Fruit fly (Drosophila melanogaster) whole organism, embryonic: ENCODE data around the gene CG34244.

Source experiments
- Atf6 ChIP-seq: fragments of 200-800 bp; sonication (Bioruptor generic); IDR thresholded peaks from 2 replicates; pipeline ENCODE4 v1.3.6; 2022; ENCODE audit warnings: missing biosample characterization, missing genetic modification characterization
- BtbVII ChIP-seq: fragments of 200-800 bp; sonication (Bioruptor generic); optimal IDR thresholded peaks from 3 replicates; lab custom pipeline; 2017; ENCODE audit warnings: missing biosample characterization, mild to moderate bottlenecking, missing genetic modification characterization
- CG10321 ChIP-seq: fragments of 200-800 bp; sonication (Bioruptor generic); IDR thresholded peaks from 2 replicates; pipeline ENCODE4 v1.3.6; 2022; ENCODE audit warnings: missing biosample characterization, missing genetic modification characterization
- CG11696 ChIP-seq: fragments of 200-800 bp; sonication (Bioruptor generic); IDR thresholded peaks from 2 replicates; pipeline ENCODE4 v1.3.6; 2022; ENCODE audit warnings: missing biosample characterization, missing genetic modification characterization
- CG12219 ChIP-seq: fragments of 200-800 bp; sonication (Bioruptor generic); optimal IDR thresholded peaks from 3 replicates; lab custom pipeline; 2018; ENCODE audit warnings: missing biosample characterization, mild to moderate bottlenecking, missing genetic modification characterization
- CG13894 ChIP-seq: fragments of 200-800 bp; sonication (Bioruptor generic); optimal IDR thresholded peaks from 3 replicates; lab custom pipeline; 2018; ENCODE audit warnings: missing biosample characterization, mild to moderate bottlenecking, missing genetic modification characterization, moderate library complexity
- CG17186 ChIP-seq: fragments of 200-800 bp; sonication (Bioruptor generic); optimal IDR thresholded peaks from 3 replicates; lab custom pipeline; 2017; ENCODE audit warnings: missing biosample characterization, missing genetic modification reagents, missing genetic modification characterization
- CG17328 ChIP-seq: fragments of 200-800 bp; sonication (Bioruptor generic); IDR thresholded peaks from 2 replicates; pipeline ENCODE4 v1.3.6; 2022; ENCODE audit warnings: missing biosample characterization, missing genetic modification characterization
- CG17385 ChIP-seq: fragments of 200-800 bp; sonication (Bioruptor generic); optimal IDR thresholded peaks from 3 replicates; lab custom pipeline; 2018; ENCODE audit warnings: missing biosample characterization, mild to moderate bottlenecking, missing genetic modification characterization
- CG2199 ChIP-seq: fragments of 200-800 bp; sonication (Bioruptor generic); IDR thresholded peaks from 3 replicates; pipeline ENCODE4 v1.3.6; 2022; ENCODE audit warnings: missing biosample characterization, missing genetic modification characterization
- CG3065 ChIP-seq: fragments of 200-800 bp; sonication (Bioruptor generic); optimal IDR thresholded peaks from 2 replicates; lab custom pipeline; 2016; ENCODE audit warnings: missing biosample characterization, missing genetic modification characterization
- CG33557 ChIP-seq: fragments of 200-800 bp; sonication (Bioruptor generic); optimal IDR thresholded peaks from 2 replicates; lab custom pipeline; 2019; ENCODE audit warnings: missing biosample characterization, mild to moderate bottlenecking, missing genetic modification characterization, moderate library complexity
- CG3407 ChIP-seq: fragments of 200-800 bp; sonication (Bioruptor generic); optimal IDR thresholded peaks from 2 replicates; lab custom pipeline; 2018; ENCODE audit warnings: missing biosample characterization, mild to moderate bottlenecking, missing genetic modification characterization
- CG6175 ChIP-seq: fragments of 200-800 bp; sonication (Bioruptor generic); IDR thresholded peaks from 3 replicates; pipeline ENCODE4 v1.3.6; 2022; ENCODE audit warnings: missing biosample characterization, missing genetic modification characterization
- CG8290 ChIP-seq, 3 experiments: fragments of 200-800 bp; sonication (Bioruptor generic); optimal IDR thresholded peaks; 2 replicates each; lab custom pipeline; 2016 to 2019; ENCODE audit warnings: missing biosample characterization in 3 of 3, missing genetic modification characterization in 3 of 3, mild to moderate bottlenecking in 2 of 3, moderate library complexity in 1 of 3
- CkIIα-i1 ChIP-seq: fragments of 200-800 bp; sonication (Bioruptor generic); IDR thresholded peaks from 2 replicates; pipeline ENCODE4 v1.3.6; 2022; ENCODE audit warnings: missing biosample characterization, missing genetic modification characterization
- Deaf1 ChIP-seq: fragments of 200-800 bp; optimal IDR thresholded peaks from 3 replicates; lab custom pipeline; 2019; ENCODE audit warnings: missing biosample characterization, mild to moderate bottlenecking, missing genetic modification characterization, moderate library complexity
- Eip74EF ChIP-seq, 2 experiments: fragments of 200-800 bp in 1 of 2; fragments of >200 bp in 1 of 2; sonication (Bioruptor generic) in 1 of 2; optimal IDR thresholded peaks; 2 replicates each; lab custom pipeline; 2017 to 2019; ENCODE audit warnings: missing biosample characterization in 2 of 2, missing genetic modification characterization in 2 of 2, mild to moderate bottlenecking in 1 of 2, moderate library complexity in 1 of 2
- HLHmδ ChIP-seq: fragments of 200-800 bp; sonication (Bioruptor generic); optimal IDR thresholded peaks from 2 replicates; lab custom pipeline; 2018; ENCODE audit warnings: missing biosample characterization, mild to moderate bottlenecking, missing genetic modification characterization, moderate library complexity
- Hr78 ChIP-seq, 2 experiments: fragments of 200-800 bp in 1 of 2; fragments of >200 bp in 1 of 2; sonication (Bioruptor generic) in 1 of 2; optimal IDR thresholded peaks; 2 replicates each; lab custom pipeline; 2017 to 2019; ENCODE audit warnings: missing biosample characterization in 2 of 2, missing genetic modification characterization in 2 of 2, mild to moderate bottlenecking in 1 of 2, moderate library complexity in 1 of 2
- Kr ChIP-seq: fragments of 200-800 bp; sonication (Bioruptor generic); optimal IDR thresholded peaks from 2 replicates; lab custom pipeline; 2017; ENCODE audit warnings: missing biosample characterization, mild to moderate bottlenecking, missing genetic modification characterization
- Opbp ChIP-seq: fragments of 200-800 bp; sonication (Bioruptor generic); IDR thresholded peaks from 3 replicates; pipeline ENCODE4 v1.3.6; 2022; ENCODE audit warnings: missing biosample characterization, missing genetic modification characterization; ENCODE audit not compliant: partially characterized antibody
- Rfx ChIP-seq: fragments of 200-800 bp; sonication (Bioruptor generic); IDR thresholded peaks from 2 replicates; pipeline ENCODE4 v1.3.6; 2022; ENCODE audit warnings: missing biosample characterization, missing genetic modification characterization
- Tbp ChIP-seq: fragments of >200 bp; optimal IDR thresholded peaks from 2 replicates; lab custom pipeline; 2018; ENCODE audit warnings: missing biosample characterization, missing genetic modification characterization
- Trl ChIP-seq, 3 experiments: fragments of >200 bp in 2 of 3; fragments of 200-800 bp in 1 of 3; sonication (Bioruptor generic) in 1 of 3; optimal IDR thresholded peaks; 2 replicates in 1 of 3; 3 replicates in 2 of 3; lab custom pipeline; 2016 to 2017; ENCODE audit warnings: missing biosample characterization in 1 of 3, missing genetic modification characterization in 1 of 3
- abd-A ChIP-seq: fragments of 200-800 bp; sonication (Bioruptor generic); optimal IDR thresholded peaks from 3 replicates; lab custom pipeline; 2019; ENCODE audit warnings: missing biosample characterization, mild to moderate bottlenecking, missing genetic modification characterization, moderate library complexity
- bbx ChIP-seq: fragments of 200-800 bp; sonication (Bioruptor generic); IDR thresholded peaks from 2 replicates; pipeline ENCODE4 v1.3.6; 2022; ENCODE audit warnings: missing biosample characterization, missing genetic modification characterization; ENCODE audit not compliant: partially characterized antibody
- chm ChIP-seq: fragments of 200-800 bp; sonication (Bioruptor generic); IDR thresholded peaks from 2 replicates; pipeline ENCODE4 v1.3.6; 2022; ENCODE audit warnings: missing biosample characterization, missing genetic modification characterization
- esg ChIP-seq: fragments of 200-800 bp; sonication (Bioruptor generic); conservative IDR thresholded peaks from 2 replicates; pipeline ENCODE4 v1.3.6; 2022; ENCODE audit warnings: missing biosample characterization, missing genetic modification characterization
- gce ChIP-seq: fragments of 200-800 bp; sonication (Bioruptor generic); IDR thresholded peaks from 3 replicates; pipeline ENCODE4 v1.3.6; 2022; ENCODE audit warnings: missing biosample characterization, missing genetic modification characterization
- hkb ChIP-seq, 2 experiments: fragments of 200-800 bp in 1 of 2; fragments of >200 bp in 1 of 2; sonication (Bioruptor generic) in 1 of 2; IDR thresholded peaks in 1 of 2; optimal IDR thresholded peaks in 1 of 2; 2 replicates each; pipeline versions ENCODE4 v1.3.6 to Lab custom; 2017 to 2022; ENCODE audit warnings: missing biosample characterization in 1 of 2, missing genetic modification characterization in 1 of 2
- inv ChIP-seq: fragments of 200-800 bp; sonication (Bioruptor generic); IDR thresholded peaks from 2 replicates; pipeline ENCODE4 v1.3.6; 2022; ENCODE audit warnings: missing biosample characterization, missing genetic modification characterization; ENCODE audit not compliant: partially characterized antibody
- kah ChIP-seq: fragments of 200-800 bp; sonication (Bioruptor generic); optimal IDR thresholded peaks from 2 replicates; lab custom pipeline; 2018; ENCODE audit warnings: missing biosample characterization, mild to moderate bottlenecking, missing genetic modification characterization
- kay ChIP-seq: fragments of 200-800 bp; sonication (Bioruptor generic); optimal IDR thresholded peaks from 2 replicates; lab custom pipeline; 2016; ENCODE audit warnings: missing biosample characterization, missing genetic modification characterization
- kni ChIP-seq: fragments of 200-800 bp; sonication (Bioruptor generic); optimal IDR thresholded peaks from 3 replicates; lab custom pipeline; 2017; ENCODE audit warnings: mild to moderate bottlenecking, missing biosample characterization, missing genetic modification reagents, missing genetic modification characterization
- lbe ChIP-seq: fragments of 200-800 bp; sonication (Bioruptor generic); optimal IDR thresholded peaks from 2 replicates; lab custom pipeline; 2016; ENCODE audit warnings: missing biosample characterization, mild to moderate bottlenecking, missing genetic modification characterization
- mld ChIP-seq: fragments of 200-800 bp; sonication (Bioruptor generic); IDR thresholded peaks from 3 replicates; pipeline ENCODE4 v1.3.6; 2022; ENCODE audit warnings: missing biosample characterization, missing genetic modification characterization; ENCODE audit not compliant: partially characterized antibody
- nom ChIP-seq: fragments of 200-800 bp; sonication (Bioruptor generic); optimal IDR thresholded peaks from 2 replicates; lab custom pipeline; 2017; ENCODE audit warnings: missing biosample characterization, missing genetic modification characterization, mild to moderate bottlenecking, moderate library complexity, missing genetic modification reagents
- onecut ChIP-seq: fragments of 200-800 bp; sonication (Bioruptor generic); IDR thresholded peaks from 2 replicates; pipeline ENCODE4 v1.3.6; 2022; ENCODE audit warnings: missing biosample characterization, missing genetic modification characterization
- pan ChIP-seq, 4 experiments: fragments of >200 bp in 3 of 4; fragments of 200-800 bp in 1 of 4; sonication (Bioruptor generic) in 1 of 4; optimal IDR thresholded peaks in 3 of 4; IDR thresholded peaks in 1 of 4; 2 replicates each; pipeline versions ENCODE4 v1.3.6 to Lab custom; 2017 to 2022; ENCODE audit warnings: missing biosample characterization in 2 of 4, missing genetic modification characterization in 2 of 4, mixed read lengths in 1 of 4
- pzg ChIP-seq: fragments of 200-800 bp; sonication (Bioruptor generic); optimal IDR thresholded peaks from 3 replicates; lab custom pipeline; 2018; ENCODE audit warnings: missing biosample characterization, mild to moderate bottlenecking, missing genetic modification characterization, moderate library complexity
- row ChIP-seq: fragments of 200-800 bp; sonication (Bioruptor generic); IDR thresholded peaks from 3 replicates; pipeline ENCODE4 v1.3.6; 2022; ENCODE audit warnings: missing biosample characterization, missing genetic modification characterization
- so ChIP-seq: fragments of 200-800 bp; sonication (Bioruptor generic); IDR thresholded peaks from 3 replicates; pipeline ENCODE4 v1.3.6; 2022; ENCODE audit warnings: missing biosample characterization, missing genetic modification characterization
- trem ChIP-seq: fragments of 200-800 bp; optimal IDR thresholded peaks from 3 replicates; lab custom pipeline; 2019; ENCODE audit warnings: missing biosample characterization, mild to moderate bottlenecking, missing genetic modification characterization, moderate library complexity
- tup ChIP-seq: fragments of 200-800 bp; sonication (Bioruptor generic); optimal IDR thresholded peaks from 2 replicates; lab custom pipeline; 2016; ENCODE audit warnings: missing biosample characterization, mild to moderate bottlenecking, missing genetic modification characterization, moderate library complexity
- vvl ChIP-seq: fragments of 200-800 bp; sonication (Bioruptor generic); IDR thresholded peaks from 2 replicates; pipeline ENCODE4 v1.3.6; 2022; ENCODE audit warnings: missing biosample characterization, missing genetic modification characterization
- z ChIP-seq: fragments of 200-800 bp; sonication (Bioruptor generic); IDR thresholded peaks from 3 replicates; pipeline ENCODE4 v1.3.6; 2022; ENCODE audit warnings: missing biosample characterization, missing genetic modification characterization

Gene CG34244

dm6 chr3L:14200966-14201365 lies 34.8 kb downstream of the CG34244 start (continued):
- TF ChIP-seq trem (peak; percentile 27), abd-A (tag; lab: Kevin White, UChicago) (peak; percentile 77), nom (peak; percentile 4), Rfx (GFP tag; lab: Robert Waterston, UW) (peak; percentile 5; the same call in 1 of the 2 replicates), CkIIα-i1 (GFP tag; lab: Robert Waterston, UW) (no peak), onecut (0 out of 2 replicates have a peak, but pooled peaks have one; percentile 8), chm (GFP tag; lab: Robert Waterston, UW) (peak; percentile 80), gce (GFP tag; lab: Robert Waterston, UW) (0 out of 3 replicates have a peak, but pooled peaks have one; percentile 12), bbx (GFP tag; lab: Robert Waterston, UW) (peak; percentile 37; the same call in 1 of the 2 replicates), esg (GFP tag; lab: Robert Waterston, UW) (no peak), Kr (peak; percentile 27), Opbp (GFP tag; lab: Robert Waterston, UW) (no peak; the same call in 2 of the 3 replicates), so (GFP tag; lab: Robert Waterston, UW) (peak; percentile 52; the same call in 1 of the 3 replicates), CG8290 (GFP tag; optimal IDR thresholded peaks at IDR 0.05; lab: Kevin White, UChicago) (no peak), CG8290 (tag; optimal IDR thresholded peaks at IDR 0.05; lab: Kevin White, UChicago) (peak in 1 of 2 experiments; percentile 35), inv (GFP tag; lab: Robert Waterston, UW) (peak; percentile 43; the same call in 1 of the 2 replicates), BtbVII (peak; percentile 7), CG12219 (GFP tag; lab: Kevin White, UChicago) (peak; percentile 7), CG10321 (GFP tag; lab: Robert Waterston, UW) (peak; percentile 84), CG6175 (no peak), CG17385 (GFP tag; lab: Kevin White, UChicago) (no peak), hkb (optimal IDR thresholded peaks at IDR 0.05; lab: Kevin White, UChicago) (no peak), hkb (GFP tag; IDR thresholded peaks at IDR 0.05; lab: Robert Waterston, UW) (peak; percentile 52), HLHmδ (GFP tag; lab: Kevin White, UChicago) (peak; percentile 20), Deaf1 (tag; lab: Kevin White, UChicago) (peak; percentile 85), Trl (optimal IDR thresholded peaks at IDR 0.05; lab: Kevin White, UChicago) (peak; percentile 62 to 65), Trl (GFP tag; optimal IDR thresholded peaks at IDR 0.05; lab: Kevin White, UChicago) (no peak), kah (peak; percentile 80), CG3407 (GFP tag; lab: Kevin White, UChicago) (no peak), CG17328 (peak; percentile 27; the same call in 1 of the 2 replicates), kay (peak; percentile 82), CG13894 (peak; percentile 59), Eip74EF (GFP tag; optimal IDR thresholded peaks at IDR 0.05; lab: Kevin White, UChicago) (peak in 1 of 2 experiments; percentile 54), mld (GFP tag; lab: Robert Waterston, UW) (no peak), Tbp (GFP tag; lab: Kevin White, UChicago) (no peak), kni (peak; percentile 87), Hr78 (GFP tag; optimal IDR thresholded peaks at IDR 0.05; lab: Kevin White, UChicago) (peak in 1 of 2 experiments; percentile 73)

dm6 chr3L:14198216-14198615 lies 37.5 kb downstream of the CG34244 start:
- TF ChIP-seq CG33557 (GFP tag; lab: Kevin White, UChicago) (no peak), lbe (GFP tag; lab: Kevin White, UChicago) (no peak), row (GFP tag; lab: Robert Waterston, UW) (no peak), CG11696 (GFP tag; lab: Robert Waterston, UW) (peak; percentile 8; the same call in 1 of the 2 replicates), pan (optimal IDR thresholded peaks at IDR 0.05; lab: Kevin White, UChicago) (no peak), pan (GFP tag; optimal IDR thresholded peaks at IDR 0.05 in 1 of 2, IDR thresholded peaks at IDR 0.05 in 1 of 2) (no peak), onecut (peak; percentile 92), CG17186 (GFP tag; lab: Kevin White, UChicago) (no peak), pzg (no peak), CG3065 (GFP tag; lab: Kevin White, UChicago) (no peak), abd-A (tag; lab: Kevin White, UChicago) (peak; percentile 25), tup (GFP tag; lab: Kevin White, UChicago) (no peak), vvl (GFP tag; lab: Robert Waterston, UW) (peak; percentile 57; the same call in 1 of the 2 replicates), z (no peak), Eip74EF (GFP tag; optimal IDR thresholded peaks at IDR 0.05; lab: Kevin White, UChicago) (no peak), hkb (optimal IDR thresholded peaks at IDR 0.05; lab: Kevin White, UChicago) (no peak), hkb (GFP tag; IDR thresholded peaks at IDR 0.05; lab: Robert Waterston, UW) (no peak), CG2199 (GFP tag; lab: Robert Waterston, UW) (0 out of 3 replicates have a peak, but pooled peaks have one; percentile 7), Atf6 (GFP tag; lab: Robert Waterston, UW) (no peak)
